Fruit fly (Drosophila melanogaster) whole organism, wandering third instar larva: ENCODE data around the gene kraken.

Experiments used
- CG32264 ChIP-seq: fragments of 200-800 bp; sonication (Bioruptor generic); optimal IDR thresholded peaks from 2 replicates; lab custom pipeline; 2016; ENCODE audit warnings: missing biosample characterization, missing genetic modification characterization
- CG9705 ChIP-seq: fragments of 200-800 bp; sonication (Bioruptor generic); optimal IDR thresholded peaks from 2 replicates; lab custom pipeline; 2018; ENCODE audit warnings: missing biosample characterization, mild to moderate bottlenecking, missing genetic modification characterization
- CrebA ChIP-seq: fragments of 200-800 bp; sonication (Bioruptor generic); optimal IDR thresholded peaks from 2 replicates; lab custom pipeline; 2016; ENCODE audit warnings: missing biosample characterization, mild to moderate bottlenecking, missing genetic modification characterization, borderline replicate concordance
- Dfd ChIP-seq: fragments of >200 bp; optimal IDR thresholded peaks from 2 replicates; lab custom pipeline; 2017; ENCODE audit warnings: missing biosample characterization, missing genetic modification characterization
- Dif ChIP-seq: fragments of 200-275, 200-300 bp; sonication (Bioruptor generic); optimal IDR thresholded peaks from 2 replicates; lab custom pipeline; 2018; ENCODE audit warnings: missing biosample characterization, missing genetic modification characterization; ENCODE audit not compliant: partially characterized antibody
- GATAd ChIP-seq: sonication (Bioruptor generic); optimal IDR thresholded peaks from 2 replicates; lab custom pipeline; 2016; ENCODE audit warnings: missing biosample characterization, missing genetic modification characterization
- HLH106 ChIP-seq: fragments of 200-800 bp; optimal IDR thresholded peaks from 3 replicates; lab custom pipeline; 2019; ENCODE audit warnings: missing biosample characterization, mild to moderate bottlenecking, missing genetic modification characterization, moderate library complexity
- Hnf4 ChIP-seq: fragments of 200-800 bp; sonication (Bioruptor generic); optimal IDR thresholded peaks from 2 replicates; lab custom pipeline; 2016; ENCODE audit warnings: missing biosample characterization, mild to moderate bottlenecking, missing genetic modification characterization
- Hr78 ChIP-seq: fragments of >200 bp; optimal IDR thresholded peaks from 2 replicates; lab custom pipeline; 2017; ENCODE audit warnings: missing biosample characterization, missing genetic modification characterization
- Hr83 ChIP-seq: fragments of 200-300 bp; sonication (Bioruptor generic); optimal IDR thresholded peaks from 2 replicates; lab custom pipeline; 2016; ENCODE audit warnings: missing biosample characterization, mild to moderate bottlenecking, missing genetic modification characterization, moderate library complexity; ENCODE audit not compliant: poor library complexity, severe bottlenecking
- Jra ChIP-seq: sonication (Bioruptor generic); optimal IDR thresholded peaks from 2 replicates; lab custom pipeline; 2016; ENCODE audit warnings: missing biosample characterization, missing genetic modification characterization
- Mio ChIP-seq: sonication (Bioruptor generic); optimal IDR thresholded peaks from 2 replicates; lab custom pipeline; 2016; ENCODE audit warnings: missing biosample characterization, missing genetic modification characterization
- Myc ChIP-seq: fragments of >200 bp; optimal IDR thresholded peaks from 2 replicates; lab custom pipeline; 2017
- N ChIP-seq: fragments of >200 bp; optimal IDR thresholded peaks from 2 replicates; lab custom pipeline; 2018; ENCODE audit warnings: missing biosample characterization, missing external identifiers, missing genetic modification characterization
- OdsH ChIP-seq: fragments of 200-800 bp; sonication (Bioruptor generic); optimal IDR thresholded peaks from 2 replicates; lab custom pipeline; 2016; ENCODE audit warnings: missing biosample characterization, mild to moderate bottlenecking, missing genetic modification characterization
- Rel ChIP-seq, 2 experiments: fragments of 200-800 bp; sonication (Bioruptor generic) in 1 of 2; optimal IDR thresholded peaks; 2 replicates in 1 of 2; 3 replicates in 1 of 2; lab custom pipeline; 2016 to 2019; ENCODE audit warnings: mild to moderate bottlenecking in 2 of 2, missing biosample characterization in 2 of 2, missing genetic modification characterization in 2 of 2, moderate library complexity in 1 of 2
- Sp1 ChIP-seq: fragments of 200-800 bp; sonication (Bioruptor generic); optimal IDR thresholded peaks from 3 replicates; lab custom pipeline; 2019; ENCODE audit warnings: missing biosample characterization, mild to moderate bottlenecking, missing genetic modification characterization, moderate library complexity
- Vsx2 ChIP-seq: fragments of 200-300, 225-300 bp; sonication (Bioruptor generic); optimal IDR thresholded peaks from 2 replicates; lab custom pipeline; 2018; ENCODE audit warnings: missing biosample characterization, missing genetic modification characterization; ENCODE audit not compliant: partially characterized antibody
- brk ChIP-seq: fragments of 200-800 bp; sonication (Bioruptor generic); optimal IDR thresholded peaks from 2 replicates; lab custom pipeline; 2016; ENCODE audit warnings: missing biosample characterization, mild to moderate bottlenecking, missing genetic modification characterization
- dl ChIP-seq, 2 experiments: fragments of 175-275, 200-275 bp in 1 of 2; fragments of 200-275 bp in 1 of 2; sonication (Bioruptor generic); optimal IDR thresholded peaks; lab custom pipeline; 2018; ENCODE audit warnings: mild to moderate bottlenecking in 2 of 2, missing biosample characterization in 2 of 2, missing genetic modification characterization in 2 of 2, moderate library complexity in 2 of 2; ENCODE audit not compliant: partially characterized antibody in 2 of 2, insufficient read depth in 1 of 2
- dmrt93B ChIP-seq: fragments of 200-800 bp; sonication (Bioruptor generic); optimal IDR thresholded peaks from 2 replicates; lab custom pipeline; 2018; ENCODE audit warnings: missing biosample characterization, mild to moderate bottlenecking, missing genetic modification characterization
- dsf ChIP-seq: sonication (Bioruptor generic); optimal IDR thresholded peaks from 2 replicates; lab custom pipeline; 2016; ENCODE audit warnings: missing biosample characterization, missing genetic modification characterization, borderline replicate concordance
- ey ChIP-seq: fragments of 200-800 bp; sonication (Bioruptor generic); optimal IDR thresholded peaks from 2 replicates; lab custom pipeline; 2016; ENCODE audit warnings: missing biosample characterization, missing genetic modification characterization
- foxo ChIP-seq, 2 experiments: fragments of 200-800 bp; sonication (Bioruptor generic); optimal IDR thresholded peaks; 2 replicates in 1 of 2; 3 replicates in 1 of 2; lab custom pipeline; 2016 to 2017; ENCODE audit warnings: missing biosample characterization in 2 of 2, missing genetic modification characterization in 2 of 2
- fru ChIP-seq: fragments of 200-800 bp; sonication (Bioruptor generic); optimal IDR thresholded peaks from 3 replicates; lab custom pipeline; 2016; ENCODE audit warnings: missing biosample characterization, mild to moderate bottlenecking, missing genetic modification characterization
- h ChIP-seq: fragments of 200-800 bp; sonication (Bioruptor generic); optimal IDR thresholded peaks from 3 replicates; lab custom pipeline; 2016; ENCODE audit warnings: missing biosample characterization, mild to moderate bottlenecking, missing genetic modification characterization
- lola ChIP-seq: fragments of >200 bp; optimal IDR thresholded peaks from 2 replicates; lab custom pipeline; 2017; ENCODE audit warnings: missing biosample characterization, missing genetic modification characterization
- pan ChIP-seq: fragments of >200 bp; optimal IDR thresholded peaks from 2 replicates; lab custom pipeline; 2017
- psq ChIP-seq: fragments of 200-800 bp; sonication (Bioruptor generic); optimal IDR thresholded peaks from 3 replicates; lab custom pipeline; 2017; ENCODE audit warnings: missing biosample characterization, mild to moderate bottlenecking, missing genetic modification characterization, moderate library complexity
- rgr ChIP-seq: fragments of 200-800 bp; sonication (Bioruptor generic); optimal IDR thresholded peaks from 3 replicates; lab custom pipeline; 2016; ENCODE audit warnings: missing biosample characterization, mild to moderate bottlenecking, missing genetic modification characterization
- sage ChIP-seq: fragments of 200-800 bp; sonication (Bioruptor generic); optimal IDR thresholded peaks from 2 replicates; lab custom pipeline; 2016; ENCODE audit warnings: missing biosample characterization, mild to moderate bottlenecking, missing genetic modification characterization
- sv ChIP-seq: fragments of 200-800 bp; sonication (Bioruptor generic); optimal IDR thresholded peaks from 3 replicates; lab custom pipeline; 2016; ENCODE audit warnings: missing biosample characterization, missing genetic modification characterization
- tai ChIP-seq: sonication (Bioruptor generic); optimal IDR thresholded peaks from 2 replicates; lab custom pipeline; 2016; ENCODE audit warnings: missing biosample characterization, missing genetic modification characterization
- usp ChIP-seq: fragments of >200 bp; optimal IDR thresholded peaks from 2 replicates; lab custom pipeline; 2017; ENCODE audit warnings: missing biosample characterization, missing genetic modification characterization
- woc ChIP-seq: sonication (Bioruptor generic); optimal IDR thresholded peaks from 2 replicates; lab custom pipeline; 2016; ENCODE audit warnings: missing biosample characterization, mild to moderate bottlenecking, missing genetic modification characterization

kraken gene

DNA sequence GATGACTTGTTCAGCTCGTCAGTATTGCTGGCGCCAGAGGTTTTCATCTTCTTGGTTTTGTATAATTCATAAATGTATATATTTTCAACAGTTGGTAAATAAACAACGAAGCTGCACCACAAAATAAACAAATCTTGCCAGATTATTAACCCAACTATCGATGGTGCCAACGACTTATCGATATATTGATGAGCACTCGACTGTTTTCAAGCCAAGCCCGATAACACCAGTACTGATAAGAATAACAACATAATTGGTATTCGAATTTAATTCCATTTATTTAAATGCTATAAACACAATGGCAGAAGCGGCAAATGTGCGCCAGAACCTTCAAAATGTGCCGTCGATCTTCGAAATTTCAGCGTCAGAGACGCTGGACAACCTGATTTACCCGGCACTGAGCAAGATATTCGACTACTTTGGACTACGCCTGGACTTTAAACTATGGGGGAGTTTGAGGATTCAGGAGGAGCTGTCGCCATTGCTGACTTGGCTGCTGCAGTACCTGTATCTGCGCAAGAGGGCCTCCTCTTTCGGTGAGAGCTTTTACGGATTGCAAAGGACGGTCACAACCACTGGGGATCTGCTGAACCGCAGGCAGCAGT, 36.7 kb upstream of the kraken start, which contains the start of the genes Saf6 and Pex12:
TSS of gene Saf6 (minus strand) at position 166 of the 605 bp plus-strand sequence.
TSS of gene Pex12 (plus strand) at position 209 of the 605 bp plus-strand sequence.
- TF ChIP-seq Hr83 (GFP tag; lab: Kevin White, UChicago) (no peak), CG32264 (no peak), fru (no peak), Myc (lab: Kevin White, UChicago) (peak; percentile 73), dmrt93B (GFP tag; lab: Kevin White, UChicago) (no peak)

DNA sequence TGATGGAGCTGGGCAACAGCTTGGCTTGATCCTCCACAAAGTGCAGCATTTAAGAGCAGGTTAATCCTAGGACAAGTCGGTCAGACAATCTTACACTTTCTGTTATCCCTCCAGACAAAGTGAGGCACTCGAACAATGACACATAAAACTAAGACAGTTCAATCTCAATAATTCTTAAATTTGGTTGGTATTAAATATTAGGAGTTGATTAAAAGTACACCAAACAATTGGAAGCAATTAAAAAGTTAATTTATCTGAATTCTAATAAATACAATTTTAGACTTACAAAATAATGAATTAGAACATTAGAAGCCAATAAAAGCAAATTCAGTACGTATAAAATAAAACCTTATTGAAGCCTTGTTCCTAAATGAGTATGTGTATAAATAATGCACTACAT, 34.7 kb upstream of the kraken start, which contains the start of gene CG15880:
TSS of gene CG15880 (minus strand) at position 101 of the 400 bp plus-strand sequence.
- TF ChIP-seq Dif (no peak), dl (GFP tag; optimal IDR thresholded peaks at IDR 0.05; lab: Kevin White, UChicago; ENCODE audit: insufficient read depth in 1 of 2, partially characterized antibody in 2 of 2) (no peak), pan (lab: Kevin White, UChicago) (no peak), Hr78 (GFP tag; lab: Kevin White, UChicago) (no peak)
- TF ChIP-seq, all 38 proteins: peak for 0

DNA sequence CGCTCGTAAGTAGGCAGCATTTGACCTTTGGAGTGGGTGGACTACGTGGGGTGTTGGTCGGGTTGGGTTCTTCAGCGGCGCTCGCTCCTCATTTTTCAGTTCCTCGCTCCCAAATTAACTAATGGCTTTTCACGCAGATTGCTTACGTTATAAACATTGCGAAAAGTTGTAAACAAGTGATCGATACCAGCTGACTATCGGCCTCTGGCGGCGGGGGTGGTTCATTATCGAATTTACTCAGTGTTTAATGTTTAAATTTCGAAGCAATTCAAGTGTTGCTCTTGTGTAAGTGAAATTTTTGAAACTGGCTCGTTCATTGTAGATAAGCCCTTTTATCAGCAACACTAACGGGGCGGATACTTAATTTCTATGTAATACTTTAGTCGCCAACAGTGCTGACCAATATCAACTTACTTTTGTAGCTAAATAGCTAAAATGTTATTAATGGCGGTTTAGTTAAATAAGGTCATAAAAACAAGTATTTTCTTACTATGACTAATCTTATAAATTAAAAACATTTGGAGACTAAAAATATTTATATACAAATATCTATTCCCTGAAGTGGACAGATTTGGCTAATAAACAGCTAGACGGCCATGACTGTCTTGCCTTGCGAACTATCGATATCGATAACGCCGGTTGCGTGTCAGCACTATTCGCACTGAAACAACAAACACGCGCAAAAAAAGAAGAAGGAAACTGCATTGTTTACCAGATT, 33.1 kb upstream of the kraken start, which contains the start of the genes PGAP2 and Clp:
TSS of gene PGAP2 (minus strand) at position 194 of the 718 bp plus-strand sequence.
TSS of gene Clp (plus strand) at position 650 of the 718 bp plus-strand sequence.
- TF ChIP-seq Vsx2 (GFP tag; lab: Kevin White, UChicago) (no peak), Rel (GFP tag; optimal IDR thresholded peaks at IDR 0.05; lab: Kevin White, UChicago) (no peak), Rel (tag; optimal IDR thresholded peaks at IDR 0.05; lab: Kevin White, UChicago) (no peak), dl (GFP tag; optimal IDR thresholded peaks at IDR 0.05; lab: Kevin White, UChicago; ENCODE audit: insufficient read depth in 1 of 2, partially characterized antibody in 2 of 2) (no peak), Hr78 (GFP tag; lab: Kevin White, UChicago) (no peak), h (no peak), Myc (lab: Kevin White, UChicago) (peak; percentile 97), brk (no peak), CG9705 (peak; percentile 65), psq (peak; percentile 57), ey (peak; percentile 63), foxo (GFP tag; optimal IDR thresholded peaks at IDR 0.05; lab: Kevin White, UChicago) (peak in 1 of 2 experiments; percentile 81), tai (GFP tag; lab: Kevin White, UChicago) (no peak), pan (lab: Kevin White, UChicago) (no peak), usp (GFP tag; lab: Kevin White, UChicago) (no peak), N (GFP tag; lab: Kevin White, UChicago) (no peak), sage (no peak), CG32264 (no peak), Sp1 (GFP tag; lab: Kevin White, UChicago) (peak; percentile 74), dsf (GFP tag; lab: Kevin White, UChicago) (no peak), lola (GFP tag; lab: Kevin White, UChicago) (no peak), Hnf4 (GFP tag; lab: Kevin White, UChicago) (no peak), fru (no peak), woc (GFP tag; lab: Kevin White, UChicago) (no peak), HLH106 (peak; percentile 84), Jra (GFP tag; lab: Kevin White, UChicago) (no peak), Mio (no peak), CrebA (GFP tag; lab: Kevin White, UChicago) (no peak), sv (GFP tag; lab: Kevin White, UChicago) (peak; percentile 32), rgr (peak; percentile 69), Dif (no peak), OdsH (GFP tag; lab: Kevin White, UChicago) (peak; percentile 68), dmrt93B (GFP tag; lab: Kevin White, UChicago) (no peak), GATAd (GFP tag; lab: Kevin White, UChicago) (no peak), Dfd (no peak)
- TF ChIP-seq, all 38 proteins: peak for 10
